Worm (Caenorhabditis elegans) whole organism, young adult: Measurements from ENCODE around the gene srbc-21.

Source experiments
- B0035.1 ChIP-seq: sonication (generic microtip); optimal IDR thresholded peaks from 2 replicates; lab custom pipeline; 2016; ENCODE audit warnings: missing genetic modification characterization, mild to moderate bottlenecking, missing compliant biosample characterization, missing genotype, missing genetic modification reagents
- F57C9.4 ChIP-seq: sonication (generic microtip); optimal IDR thresholded peaks from 2 replicates; lab custom pipeline; 2017; ENCODE audit warnings: mild to moderate bottlenecking, missing genetic modification characterization, missing compliant biosample characterization
- ama-1 ChIP-seq, 3 experiments: fragments of 150-350 bp in 1 of 3; sonication (generic microtip) in 2 of 3; optimal IDR thresholded peaks; 2 replicates each; lab custom pipeline; 2014 to 2018; ENCODE audit warnings: missing biosample characterization in 2 of 3, missing genetic modification characterization in 2 of 3, missing genetic modification reagents in 2 of 3
- madf-8 ChIP-seq: fragments of 200-800 bp; sonication (Bioruptor generic); conservative IDR thresholded peaks from 2 replicates; pipeline ENCODE4 v1.3.6; 2022; ENCODE audit warnings: missing genetic modification reagents, missing genetic modification characterization, missing compliant biosample characterization
- mxl-1 ChIP-seq: sonication (generic microtip); optimal IDR thresholded peaks from 2 replicates; lab custom pipeline; 2016; ENCODE audit warnings: missing genetic modification characterization, missing compliant biosample characterization
- nhr-80 ChIP-seq: sonication (generic microtip); optimal IDR thresholded peaks from 2 replicates; lab custom pipeline; 2016; ENCODE audit warnings: missing genetic modification characterization, missing compliant biosample characterization
- ztf-28 ChIP-seq: fragments of 200-800 bp; sonication (Bioruptor generic); IDR thresholded peaks from 2 replicates; pipeline ENCODE4 v1.3.6; 2022; ENCODE audit warnings: missing genetic modification reagents, missing genetic modification characterization, missing compliant biosample characterization

- TF ChIP-seq mxl-1 (tag; lab: Kevin White, UChicago) = no peak
- no peak for TF ChIP-seq F57C9.4 (tag; lab: Kevin White, UChicago)
- TF ChIP-seq nhr-80 (tag; lab: Kevin White, UChicago) = no peak
- TF ChIP-seq ztf-28 (GFP tag; lab: Robert Waterston, UW) = no peak
- TF ChIP-seq B0035.1 (tag; lab: Kevin White, UChicago) = no peak
- no peak for TF ChIP-seq ama-1 (optimal IDR thresholded peaks at IDR 0.05; lab: Kevin White, UChicago)
- TF ChIP-seq ama-1 (GFP tag; optimal IDR thresholded peaks at IDR 0.05; lab: Kevin White, UChicago) = no peak
- no peak for TF ChIP-seq madf-8 (GFP tag; lab: Robert Waterston, UW)
Observed at ce11 chrV:2166679-2167078, 11.3 kb downstream of the srbc-21 start, which contains the start of gene srbc-19.
